Fruit fly (Drosophila melanogaster) whole organism, pupa: Measurements from ENCODE around the gene CG11694.

Experiments
- CG10348 ChIP-seq: fragments of 200-800 bp; sonication (Bioruptor generic); IDR thresholded peaks from 2 replicates; pipeline ENCODE4 v1.3.6; 2022; ENCODE audit warnings: missing biosample characterization, missing genetic modification characterization
- CG12605 ChIP-seq: fragments of 200-800 bp; sonication (Bioruptor generic); IDR thresholded peaks from 2 replicates; pipeline ENCODE4 v1.3.6; 2022; ENCODE audit warnings: missing biosample characterization, missing genetic modification characterization
- CG13204 ChIP-seq: fragments of 200-800 bp; sonication (Bioruptor generic); optimal IDR thresholded peaks from 2 replicates; lab custom pipeline; 2018; ENCODE audit warnings: missing biosample characterization, mild to moderate bottlenecking, missing genetic modification characterization, moderate library complexity
- CG14655 ChIP-seq: fragments of 200-800 bp; sonication (Bioruptor generic); optimal IDR thresholded peaks from 3 replicates; lab custom pipeline; 2017; ENCODE audit warnings: mild to moderate bottlenecking, missing biosample characterization, missing genetic modification reagents, missing genetic modification characterization
- CG15710 ChIP-seq: fragments of 200-800 bp; sonication (Bioruptor generic); optimal IDR thresholded peaks from 2 replicates; lab custom pipeline; 2018; ENCODE audit warnings: missing biosample characterization, mild to moderate bottlenecking, missing genetic modification characterization, moderate library complexity
- CG17806 ChIP-seq: fragments of 200-800 bp; sonication (Bioruptor generic); optimal IDR thresholded peaks from 2 replicates; lab custom pipeline; 2018; ENCODE audit warnings: missing biosample characterization, mild to moderate bottlenecking, missing genetic modification characterization, moderate library complexity
- CG32121 ChIP-seq: fragments of 200-800 bp; sonication (Bioruptor generic); IDR thresholded peaks from 2 replicates; pipeline ENCODE4 v1.3.6; 2022; ENCODE audit warnings: missing biosample characterization, missing genetic modification characterization
- CG34367 ChIP-seq: fragments of 200-800 bp; sonication (Bioruptor generic); optimal IDR thresholded peaks from 2 replicates; lab custom pipeline; 2018; ENCODE audit warnings: missing biosample characterization, mild to moderate bottlenecking, missing genetic modification characterization
- CG4496 ChIP-seq: fragments of 200-800 bp; sonication (Bioruptor generic); IDR thresholded peaks from 3 replicates; pipeline ENCODE4 v1.3.6; 2022; ENCODE audit warnings: missing biosample characterization, missing genetic modification characterization
- CG8159 ChIP-seq: fragments of 200-800 bp; sonication (Bioruptor generic); optimal IDR thresholded peaks from 3 replicates; lab custom pipeline; 2018; ENCODE audit warnings: missing biosample characterization, mild to moderate bottlenecking, missing genetic modification characterization, moderate library complexity
- CG8301 ChIP-seq: fragments of 200-800 bp; sonication (Bioruptor generic); optimal IDR thresholded peaks from 2 replicates; lab custom pipeline; 2018; ENCODE audit warnings: missing biosample characterization, mild to moderate bottlenecking, missing genetic modification characterization
- CG9948 ChIP-seq: fragments of 200-800 bp; sonication (Bioruptor generic); optimal IDR thresholded peaks from 2 replicates; lab custom pipeline; 2018; ENCODE audit warnings: missing biosample characterization, mild to moderate bottlenecking, missing genetic modification characterization, moderate library complexity
- D1 ChIP-seq: fragments of 200-800 bp; sonication (Bioruptor generic); optimal IDR thresholded peaks from 2 replicates; lab custom pipeline; 2018; ENCODE audit warnings: missing biosample characterization, mild to moderate bottlenecking, missing genetic modification characterization, moderate library complexity
- EcR ChIP-seq: fragments of 200-800 bp; sonication (Bioruptor generic); optimal IDR thresholded peaks from 3 replicates; lab custom pipeline; 2019; ENCODE audit warnings: missing biosample characterization, missing genetic modification characterization, mild to moderate bottlenecking, moderate library complexity, missing genetic modification reagents
- Ets98B ChIP-seq: fragments of 200-800 bp; sonication (Bioruptor generic); IDR thresholded peaks from 2 replicates; pipeline ENCODE4 v1.3.6; 2022; ENCODE audit warnings: missing biosample characterization, missing genetic modification characterization
- Pif1A ChIP-seq: fragments of 200-800 bp; sonication (Bioruptor generic); optimal IDR thresholded peaks from 3 replicates; lab custom pipeline; 2016; ENCODE audit warnings: missing biosample characterization, missing genetic modification characterization
- Pif1B ChIP-seq: fragments of 200-800 bp; sonication (Bioruptor generic); optimal IDR thresholded peaks from 3 replicates; lab custom pipeline; 2016; ENCODE audit warnings: missing biosample characterization, missing genetic modification characterization
- Snoo ChIP-seq: fragments of 200-800 bp; sonication (Bioruptor generic); optimal IDR thresholded peaks from 3 replicates; lab custom pipeline; 2017; ENCODE audit warnings: missing biosample characterization, mild to moderate bottlenecking, missing genetic modification characterization, inconsistent platforms
- fd96Ca ChIP-seq: fragments of 200-800 bp; sonication (Bioruptor generic); IDR thresholded peaks from 3 replicates; pipeline ENCODE4 v1.3.6; 2022; ENCODE audit warnings: missing biosample characterization, missing genetic modification characterization
- gl ChIP-seq: fragments of 200-800 bp; sonication (Bioruptor generic); optimal IDR thresholded peaks from 2 replicates; lab custom pipeline; 2018; ENCODE audit warnings: missing biosample characterization, mild to moderate bottlenecking, missing genetic modification characterization
- rn ChIP-seq: fragments of 200-800 bp; sonication (Bioruptor generic); IDR thresholded peaks from 2 replicates; pipeline ENCODE4 v1.3.6; 2022; ENCODE audit warnings: missing biosample characterization, missing genetic modification characterization

The CG11694 gene

DNA sequence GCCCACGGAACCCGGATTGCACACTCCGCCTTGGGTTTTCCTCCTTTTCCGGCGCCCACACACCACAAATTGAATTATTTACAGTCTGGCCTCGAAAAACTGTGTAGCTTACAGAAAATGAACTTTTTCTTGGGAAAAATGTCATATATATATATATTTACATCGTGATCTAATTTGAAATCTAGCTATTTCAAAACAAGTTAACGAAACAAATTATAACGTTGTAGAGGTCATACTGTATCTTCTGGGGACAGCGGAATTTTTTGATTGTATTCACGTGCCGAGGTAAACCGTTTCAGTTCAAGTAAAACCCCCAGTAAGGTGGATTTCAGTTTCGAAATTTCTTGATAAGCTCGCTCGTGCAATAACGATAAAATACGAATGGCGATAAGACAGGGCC, 42.5 kb upstream of the CG11694 start:
- peak; percentile 9 for TF ChIP-seq Pif1A (GFP tag; lab: Kevin White, UChicago)
- TF ChIP-seq CG15710 (tag; lab: Kevin White, UChicago): no peak
- TF ChIP-seq CG12605 (GFP tag; lab: Robert Waterston, UW): peak; percentile 82
- TF ChIP-seq CG17806 (tag; lab: Kevin White, UChicago): peak; percentile 3
- TF ChIP-seq EcR: no peak
- TF ChIP-seq CG32121 (GFP tag; lab: Robert Waterston, UW): peak; percentile 74
- TF ChIP-seq CG9948: no peak
- TF ChIP-seq CG4496: peak; percentile 72; the same call in 2 of the 3 replicates
- peak; percentile 66 for TF ChIP-seq Ets98B (GFP tag; lab: Robert Waterston, UW)
- peak; percentile 51 for TF ChIP-seq Snoo

DNA sequence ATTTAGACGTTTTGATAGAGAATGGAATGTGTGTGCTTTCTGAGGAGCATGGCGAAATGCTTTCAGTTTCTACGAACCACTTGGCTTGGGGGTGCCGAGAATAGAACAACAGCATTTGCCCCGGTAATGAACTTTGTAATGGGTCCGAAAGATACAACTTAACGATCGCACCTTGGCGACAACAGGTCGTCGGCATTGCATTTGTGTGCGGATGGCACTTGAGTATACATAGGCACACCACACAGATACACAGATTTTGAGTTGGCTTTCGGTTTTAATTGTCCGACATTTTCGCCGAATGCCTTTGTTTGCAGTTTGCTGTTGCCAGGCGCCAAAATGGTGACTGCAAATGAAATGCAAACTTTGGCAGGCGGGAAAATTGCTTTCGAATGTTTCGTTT, 42.1 kb upstream of the CG11694 start:
- no peak for TF ChIP-seq Pif1A (GFP tag; lab: Kevin White, UChicago)
- no peak for TF ChIP-seq CG32121 (GFP tag; lab: Robert Waterston, UW)
- TF ChIP-seq CG34367: no peak
- TF ChIP-seq D1 (tag; lab: Kevin White, UChicago): no peak
- no peak for TF ChIP-seq Pif1B (GFP tag; lab: Kevin White, UChicago)
- no peak for TF ChIP-seq Snoo
- TF ChIP-seq fd96Ca (GFP tag; lab: Robert Waterston, UW): no peak
- no peak for TF ChIP-seq CG14655 (GFP tag; lab: Kevin White, UChicago)
- no peak for TF ChIP-seq CG8159 (tag; lab: Kevin White, UChicago)
- no peak for TF ChIP-seq EcR
- TF ChIP-seq CG10348: no peak
- no peak for TF ChIP-seq CG15710 (tag; lab: Kevin White, UChicago)
- no peak for TF ChIP-seq CG13204
- TF ChIP-seq CG17806 (tag; lab: Kevin White, UChicago): no peak
- TF ChIP-seq rn (GFP tag; lab: Robert Waterston, UW): no peak
- TF ChIP-seq CG9948: no peak
- TF ChIP-seq CG12605 (GFP tag; lab: Robert Waterston, UW): no peak
- no peak for TF ChIP-seq CG8301
- TF ChIP-seq Ets98B (GFP tag; lab: Robert Waterston, UW): no peak
- TF ChIP-seq gl (tag; lab: Kevin White, UChicago): no peak
- TF ChIP-seq, all 21 proteins: peak for 0

DNA sequence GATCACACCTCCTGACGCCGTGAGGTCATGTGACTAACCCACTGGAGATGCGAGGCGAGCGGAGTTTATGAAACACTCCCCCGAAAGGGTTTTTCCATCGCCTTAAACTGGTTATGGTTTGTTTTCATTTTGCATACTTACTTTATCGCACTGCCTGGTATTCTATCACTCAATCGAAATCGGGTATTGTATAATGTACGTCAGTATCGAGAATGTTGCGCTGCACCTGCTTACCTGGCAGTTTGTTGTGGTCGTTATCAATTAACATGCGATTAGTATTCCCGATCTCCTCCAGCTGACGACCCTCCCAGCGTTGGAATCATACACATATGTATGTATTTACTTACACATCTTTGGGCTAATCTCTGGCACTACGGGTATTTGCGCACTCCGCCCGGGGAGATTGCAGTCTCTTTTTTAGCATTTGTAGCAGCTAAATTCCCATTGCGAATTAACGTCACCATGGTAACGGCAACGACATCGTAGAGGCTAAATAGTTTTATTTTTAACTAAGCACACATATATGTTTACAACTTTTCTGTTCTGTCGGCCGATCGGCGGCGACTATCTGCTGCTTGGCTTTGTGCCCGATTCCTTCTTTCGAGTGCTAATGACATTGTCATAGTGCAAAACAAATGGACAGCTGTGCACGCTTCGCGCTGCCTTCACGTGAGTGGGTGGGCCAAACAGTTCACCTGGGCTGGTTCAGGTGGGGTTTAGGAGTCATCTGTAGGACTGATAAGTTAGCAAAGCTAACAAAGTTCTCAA, 41.2 kb upstream of the CG11694 start:
- TF ChIP-seq CG14655 (GFP tag; lab: Kevin White, UChicago) (no peak), CG12605 (GFP tag; lab: Robert Waterston, UW) (no peak; the same call in 1 of the 2 replicates), EcR (no peak), CG13204 (no peak)

dm6 chr3R:8349449-8350115, 37.6 kb upstream of the CG11694 start, which contains the start of gene Atg13:
Gene Atg13, plus strand, starts transcription at chr3R:8349815.
- TF ChIP-seq gl (tag; lab: Kevin White, UChicago): peak; percentile 94
- TF ChIP-seq Pif1A (GFP tag; lab: Kevin White, UChicago): no peak
- peak; percentile 87 for TF ChIP-seq CG12605 (GFP tag; lab: Robert Waterston, UW)
- TF ChIP-seq CG32121 (GFP tag; lab: Robert Waterston, UW): peak; percentile 79
- peak; percentile 42 for TF ChIP-seq CG15710 (tag; lab: Kevin White, UChicago)
- TF ChIP-seq Pif1B (GFP tag; lab: Kevin White, UChicago): no peak
- TF ChIP-seq CG34367: peak; percentile 71
- peak; percentile 2 for TF ChIP-seq CG9948
- peak; percentile 84 for TF ChIP-seq CG4496
- TF ChIP-seq CG10348: no peak
- TF ChIP-seq CG8301: peak; percentile 83
- TF ChIP-seq Snoo: peak; percentile 50
- TF ChIP-seq fd96Ca (GFP tag; lab: Robert Waterston, UW): peak; percentile 66; the same call in 2 of the 3 replicates
- TF ChIP-seq CG14655 (GFP tag; lab: Kevin White, UChicago): no peak
- peak; percentile 45 for TF ChIP-seq CG17806 (tag; lab: Kevin White, UChicago)
- TF ChIP-seq CG13204: no peak
- TF ChIP-seq D1 (tag; lab: Kevin White, UChicago): no peak
- peak; percentile 63 for TF ChIP-seq CG8159 (tag; lab: Kevin White, UChicago)
- peak; percentile 30 for TF ChIP-seq EcR
- TF ChIP-seq rn (GFP tag; lab: Robert Waterston, UW): no peak
- TF ChIP-seq Ets98B (GFP tag; lab: Robert Waterston, UW): peak; percentile 71
- TF ChIP-seq, all 21 proteins: peak for 14

dm6 chr3R:8349106-8349448, 37.1 kb upstream of the CG11694 start:
- TF ChIP-seq CG13204: no peak
- TF ChIP-seq Pif1B (GFP tag; lab: Kevin White, UChicago): no peak
- no peak for TF ChIP-seq CG4496
- no peak for TF ChIP-seq D1 (tag; lab: Kevin White, UChicago)
- no peak for TF ChIP-seq CG8159 (tag; lab: Kevin White, UChicago)
- TF ChIP-seq CG9948: no peak
- no peak for TF ChIP-seq CG12605 (GFP tag; lab: Robert Waterston, UW)
- no peak for TF ChIP-seq CG17806 (tag; lab: Kevin White, UChicago)
- TF ChIP-seq CG15710 (tag; lab: Kevin White, UChicago): no peak
- no peak for TF ChIP-seq fd96Ca (GFP tag; lab: Robert Waterston, UW)

DNA sequence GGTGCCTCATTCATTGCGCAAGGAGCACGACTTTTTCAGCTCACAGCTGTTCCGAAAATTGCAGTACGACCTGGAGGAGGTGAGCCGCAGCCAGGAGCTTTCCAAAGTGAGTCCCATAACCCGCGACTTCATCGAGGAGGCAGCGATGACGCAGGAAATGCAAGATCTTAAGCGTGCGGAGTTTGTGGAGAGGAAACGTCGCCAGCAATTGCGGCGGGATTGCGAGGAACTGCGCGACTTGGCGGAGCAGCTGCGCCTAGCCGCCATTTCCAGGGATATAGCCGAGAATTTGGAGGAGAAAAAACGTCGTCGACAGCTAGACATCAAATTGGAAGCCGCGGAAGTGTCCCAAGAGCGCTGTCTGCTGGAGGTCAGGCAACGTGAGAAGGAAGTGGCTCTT, 35.9 kb upstream of the CG11694 start:
- TF ChIP-seq D1 (tag; lab: Kevin White, UChicago) (no peak), rn (GFP tag; lab: Robert Waterston, UW) (no peak), CG14655 (GFP tag; lab: Kevin White, UChicago) (no peak), CG34367 (no peak), CG8301 (no peak), CG13204 (no peak), CG10348 (no peak), CG9948 (no peak), EcR (no peak), Ets98B (GFP tag; lab: Robert Waterston, UW) (no peak), CG4496 (no peak), fd96Ca (GFP tag; lab: Robert Waterston, UW) (no peak), Snoo (no peak), CG17806 (tag; lab: Kevin White, UChicago) (no peak), CG8159 (tag; lab: Kevin White, UChicago) (no peak), Pif1A (GFP tag; lab: Kevin White, UChicago) (no peak)
- TF ChIP-seq, all 21 proteins: peak for 0
